Worm (Caenorhabditis elegans) whole organism, L1 larva: ENCODE results near the gene frm-2.
"Not testable (repeated sequence)": the region's sequence is repeated elsewhere in the genome, so short reads cannot be mapped to it uniquely, and the experiment has no call there.

Source experiments
- C16A3.4 ChIP-seq: fragments of 150-350 bp; optimal IDR thresholded peaks from 2 replicates; lab custom pipeline; 2014; ENCODE audit warnings: missing biosample characterization, missing genetic modification characterization
- Y116A8C.19 ChIP-seq: sonication (generic microtip); optimal IDR thresholded peaks from 2 replicates; lab custom pipeline; 2016; ENCODE audit warnings: missing compliant biosample characterization, missing genetic modification characterization, borderline replicate concordance
- ama-1 ChIP-seq: fragments of 150-350 bp; optimal IDR thresholded peaks from 2 replicates; lab custom pipeline; 2014
- ceh-63 ChIP-seq: fragments of 200-800 bp; sonication (Bioruptor generic); optimal IDR thresholded peaks from 2 replicates; lab custom pipeline; 2018; ENCODE audit warnings: mild to moderate bottlenecking, missing genetic modification characterization, missing compliant biosample characterization
- ceh-8 ChIP-seq: fragments of 200-800 bp; sonication (Bioruptor generic); optimal IDR thresholded peaks from 2 replicates; lab custom pipeline; 2018; ENCODE audit warnings: mild to moderate bottlenecking, missing genetic modification characterization, moderate library complexity, missing compliant biosample characterization
- ces-1 ChIP-seq: fragments of 150-350 bp; optimal IDR thresholded peaks from 2 replicates; lab custom pipeline; 2014; ENCODE audit warnings: missing biosample characterization, missing genetic modification reagents, missing genetic modification characterization
- dpl-1 ChIP-seq, 3 experiments: fragments of 150-350 bp in 2 of 3; sonication (generic microtip) in 1 of 3; optimal IDR thresholded peaks; 2 replicates each; lab custom pipeline; 2014 to 2017; ENCODE audit warnings: missing biosample characterization in 3 of 3, missing genetic modification characterization in 3 of 3, missing genetic modification reagents in 3 of 3
- dsc-1 ChIP-seq: sonication (generic microtip); optimal IDR thresholded peaks from 2 replicates; lab custom pipeline; 2016; ENCODE audit warnings: mild to moderate bottlenecking, missing genetic modification characterization, missing compliant biosample characterization
- efl-1 ChIP-seq, 4 experiments: fragments of 150-350 bp; optimal IDR thresholded peaks in 3 of 4; peaks in 1 of 4; 1 replicate in 1 of 4; 2 replicates in 3 of 4; lab custom pipeline; 2014; ENCODE audit warnings: missing biosample characterization in 2 of 4, missing genetic modification characterization in 2 of 4, missing genetic modification reagents in 2 of 4
- elt-3 ChIP-seq, 6 experiments: fragments of 150-350 bp in 1 of 6; sonication (generic microtip); optimal IDR thresholded peaks; 2 replicates each; lab custom pipeline; 2017 to 2018; ENCODE audit warnings: missing biosample characterization in 6 of 6, missing genetic modification characterization in 6 of 6, inconsistent platforms in 1 of 6
- ets-5 ChIP-seq: fragments of 200-800 bp; sonication (Bioruptor generic); IDR thresholded peaks from 2 replicates; pipeline ENCODE4 v1.3.6; 2022; ENCODE audit warnings: missing genetic modification characterization, missing compliant biosample characterization
- fkh-10 ChIP-seq: sonication (generic microtip); optimal IDR thresholded peaks from 2 replicates; lab custom pipeline; 2017; ENCODE audit warnings: missing biosample characterization, missing genetic modification reagents, missing genetic modification characterization
- fkh-4 ChIP-seq: sonication (generic microtip); optimal IDR thresholded peaks from 2 replicates; lab custom pipeline; 2016; ENCODE audit warnings: missing compliant biosample characterization, missing genetic modification characterization, borderline replicate concordance
- hlh-17 ChIP-seq: fragments of 200-800 bp; sonication (Bioruptor generic); optimal IDR thresholded peaks from 2 replicates; lab custom pipeline; 2018; ENCODE audit warnings: missing genetic modification characterization, mild to moderate bottlenecking, missing compliant biosample characterization, moderate library complexity, borderline replicate concordance
- hlh-4 ChIP-seq: sonication (generic microtip); optimal IDR thresholded peaks from 2 replicates; lab custom pipeline; 2016; ENCODE audit warnings: mild to moderate bottlenecking, missing genetic modification characterization, missing compliant biosample characterization
- irx-1 ChIP-seq: sonication (generic microtip); optimal IDR thresholded peaks from 2 replicates; lab custom pipeline; 2016; ENCODE audit warnings: missing genetic modification characterization, missing compliant biosample characterization
- jun-1 ChIP-seq: fragments of 150-350 bp; optimal IDR thresholded peaks from 2 replicates; lab custom pipeline; 2014; ENCODE audit warnings: missing biosample characterization, missing genetic modification reagents, missing genetic modification characterization
- lin-13 ChIP-seq: fragments of 150-350 bp; optimal IDR thresholded peaks from 2 replicates; lab custom pipeline; 2014; ENCODE audit warnings: missing biosample characterization, missing genetic modification reagents, missing genetic modification characterization
- lin-35 ChIP-seq, 2 experiments: fragments of 150-350 bp; optimal IDR thresholded peaks; 2 replicates each; lab custom pipeline; 2014; ENCODE audit warnings: missing biosample characterization in 2 of 2, missing genetic modification characterization in 2 of 2, missing genetic modification reagents in 2 of 2
- lin-39 ChIP-seq: fragments of 150-350 bp; optimal IDR thresholded peaks from 2 replicates; lab custom pipeline; 2014; ENCODE audit warnings: missing biosample characterization, missing genetic modification reagents, missing genetic modification characterization
- lsy-2 ChIP-seq, 2 experiments: fragments of 150-350 bp; optimal IDR thresholded peaks; 2 replicates each; lab custom pipeline; 2014; ENCODE audit warnings: missing biosample characterization in 2 of 2, missing genetic modification characterization in 2 of 2
- mdl-1 ChIP-seq, 2 experiments: fragments of 150-350 bp; optimal IDR thresholded peaks; 2 replicates each; lab custom pipeline; 2014 to 2017; ENCODE audit warnings: missing biosample characterization in 2 of 2, missing genetic modification characterization in 2 of 2, inconsistent platforms in 1 of 2
- mep-1 ChIP-seq: fragments of 150-350 bp; optimal IDR thresholded peaks from 2 replicates; lab custom pipeline; 2014; ENCODE audit warnings: missing biosample characterization, missing genetic modification characterization
- nhr-19 ChIP-seq: fragments of 200-800 bp; sonication (Bioruptor generic); conservative IDR thresholded peaks from 2 replicates; pipeline ENCODE4 v1.3.6; 2022; ENCODE audit warnings: missing genetic modification characterization, missing compliant biosample characterization
- nhr-237 ChIP-seq: fragments of 150-350 bp; optimal IDR thresholded peaks from 2 replicates; lab custom pipeline; 2014; ENCODE audit warnings: missing biosample characterization, missing genetic modification characterization
- nhr-28 ChIP-seq: fragments of 150-350 bp; optimal IDR thresholded peaks from 2 replicates; lab custom pipeline; 2014; ENCODE audit warnings: missing biosample characterization, missing genetic modification characterization
- nhr-47 ChIP-seq: sonication (generic microtip); optimal IDR thresholded peaks from 2 replicates; lab custom pipeline; 2016; ENCODE audit warnings: mild to moderate bottlenecking, missing genetic modification characterization, moderate library complexity, missing compliant biosample characterization
- nhr-71 ChIP-seq: sonication (generic microtip); optimal IDR thresholded peaks from 2 replicates; lab custom pipeline; 2016; ENCODE audit warnings: mild to moderate bottlenecking, missing genetic modification characterization, moderate library complexity, missing compliant biosample characterization
- nhr-84 ChIP-seq: sonication (generic microtip); optimal IDR thresholded peaks from 2 replicates; lab custom pipeline; 2017; ENCODE audit warnings: missing biosample characterization, missing genetic modification characterization
- nhr-90 ChIP-seq: sonication (generic microtip); optimal IDR thresholded peaks from 2 replicates; lab custom pipeline; 2016; ENCODE audit warnings: mild to moderate bottlenecking, missing genetic modification characterization, missing compliant biosample characterization; ENCODE audit not compliant: poor library complexity
- pqm-1 ChIP-seq: sonication (generic microtip); optimal IDR thresholded peaks from 3 replicates; lab custom pipeline; 2017; ENCODE audit warnings: missing biosample characterization, missing genetic modification characterization
- rnt-1 ChIP-seq: sonication (generic microtip); optimal IDR thresholded peaks from 2 replicates; lab custom pipeline; 2016; ENCODE audit warnings: mild to moderate bottlenecking, missing genetic modification characterization, moderate library complexity, missing compliant biosample characterization
- skn-1 ChIP-seq: fragments of 150-350 bp; optimal IDR thresholded peaks from 2 replicates; lab custom pipeline; 2014; ENCODE audit warnings: missing biosample characterization, missing genetic modification characterization
- snu-23 ChIP-seq: sonication (generic microtip); optimal IDR thresholded peaks from 2 replicates; lab custom pipeline; 2016; ENCODE audit warnings: missing genetic modification characterization, missing compliant biosample characterization
- sox-4 ChIP-seq: sonication (generic microtip); optimal IDR thresholded peaks from 2 replicates; lab custom pipeline; 2016; ENCODE audit warnings: missing genetic modification characterization, missing compliant biosample characterization
- sup-37 ChIP-seq: fragments of 200-800 bp; sonication (Bioruptor generic); optimal IDR thresholded peaks from 2 replicates; lab custom pipeline; 2018; ENCODE audit warnings: mild to moderate bottlenecking, missing genetic modification characterization, missing compliant biosample characterization
- tbx-2 ChIP-seq: sonication (generic microtip); optimal IDR thresholded peaks from 2 replicates; lab custom pipeline; 2016; ENCODE audit warnings: missing genetic modification characterization, missing compliant biosample characterization
- tlp-1 ChIP-seq: fragments of 150-350 bp; optimal IDR thresholded peaks from 2 replicates; lab custom pipeline; 2014; ENCODE audit warnings: missing biosample characterization, missing genetic modification characterization
- unc-86 ChIP-seq: sonication (generic microtip); optimal IDR thresholded peaks from 2 replicates; lab custom pipeline; 2016; ENCODE audit warnings: missing genetic modification characterization, missing compliant biosample characterization
- unc-98 ChIP-seq: fragments of 200-800 bp; sonication (Bioruptor generic); IDR thresholded peaks from 2 replicates; pipeline ENCODE4 v1.3.6; 2022; ENCODE audit warnings: missing genetic modification characterization, missing compliant biosample characterization
- xbp-1 ChIP-seq: sonication (generic microtip); optimal IDR thresholded peaks from 2 replicates; lab custom pipeline; 2016; ENCODE audit warnings: missing genetic modification characterization, missing compliant biosample characterization
- zag-1 ChIP-seq: fragments of 150-350 bp; optimal IDR thresholded peaks from 2 replicates; lab custom pipeline; 2014; ENCODE audit warnings: missing biosample characterization, missing genetic modification characterization
- ztf-11 ChIP-seq, 2 experiments: sonication (generic microtip); optimal IDR thresholded peaks; 2 replicates each; lab custom pipeline; 2016 to 2017; ENCODE audit warnings: missing genetic modification characterization in 2 of 2, missing biosample characterization in 1 of 2, missing compliant biosample characterization in 1 of 2

Gene frm-2

DNA sequence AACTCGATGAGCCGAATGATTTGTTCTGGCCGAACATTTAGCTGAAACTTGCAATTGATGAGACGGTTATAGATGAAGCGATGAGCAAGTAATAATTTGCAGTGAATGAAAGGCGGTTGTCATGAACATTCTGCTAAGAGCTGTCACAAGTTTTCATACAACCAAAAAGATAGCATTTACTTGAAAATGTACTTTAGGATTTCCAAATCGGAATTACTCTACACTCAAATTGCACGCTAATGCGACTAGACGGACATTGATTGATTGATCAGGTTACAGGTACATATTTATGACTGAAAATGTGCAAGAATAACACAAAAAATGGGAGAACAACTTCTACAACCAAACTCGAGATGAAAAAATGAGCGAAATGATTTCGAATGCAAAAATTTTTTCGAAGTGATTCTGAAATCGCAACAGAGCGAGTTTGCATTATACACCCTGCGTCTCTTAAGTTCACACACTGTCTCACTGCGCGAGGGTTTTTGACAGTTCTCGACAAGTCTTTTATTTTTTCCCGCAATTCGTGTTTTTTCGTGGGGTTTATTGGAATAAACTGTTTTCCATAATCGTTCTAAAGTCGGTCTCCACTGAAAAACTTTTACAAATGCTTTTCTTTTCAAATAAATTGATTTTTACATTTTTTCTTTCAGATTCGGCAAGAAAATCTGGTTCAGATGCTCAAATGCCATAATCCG is 37.7 kb upstream of the frm-2 start, which contains the start of the genes npp-10 and cyk-3 (continued):
- TF ChIP-seq fkh-10, result no peak
- TF ChIP-seq nhr-90 (tag; lab: Kevin White, UChicago), result no peak
- no peak for TF ChIP-seq Y116A8C.19
- peak in 1 of 2 experiments; percentile 78 for TF ChIP-seq lsy-2 (tag; optimal IDR thresholded peaks at IDR 0.05; lab: Kevin White, UChicago)
- TF ChIP-seq sox-4 (tag; lab: Kevin White, UChicago), result no peak
- peak; percentile 44 for TF ChIP-seq nhr-19 (GFP tag; lab: Robert Waterston, UW)

DNA sequence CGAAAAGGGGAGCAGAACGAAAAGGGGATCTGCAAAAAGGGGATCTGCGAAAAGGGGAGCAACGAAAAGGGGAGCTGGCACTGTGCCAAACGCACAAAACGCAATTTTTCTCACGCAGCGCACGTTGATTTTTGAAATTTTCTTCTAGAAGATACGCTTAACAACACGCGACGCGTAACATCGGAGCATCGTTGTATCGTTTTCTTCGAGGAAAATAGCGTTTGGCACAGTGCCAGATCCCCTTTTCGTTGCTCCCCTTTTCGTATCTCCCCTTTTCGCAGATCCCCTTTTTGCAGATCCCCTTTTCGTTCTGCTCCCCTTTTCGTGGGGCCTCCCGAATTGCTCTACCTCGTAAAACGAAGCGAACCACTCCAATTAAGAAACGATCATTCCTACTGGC is 31.1 kb upstream of the frm-2 start:
- peak; percentile 2 for TF ChIP-seq xbp-1 (tag; lab: Kevin White, UChicago)
- TF ChIP-seq dsc-1, result peak; percentile 1
- TF ChIP-seq nhr-19 (GFP tag; lab: Robert Waterston, UW), result peak; percentile 33; the same call in 1 of the 2 replicates
- peak; percentile 41 for TF ChIP-seq rnt-1 (tag; lab: Kevin White, UChicago)
- TF ChIP-seq snu-23, result peak; percentile 7
- peak; percentile 41 for TF ChIP-seq nhr-71 (tag; lab: Kevin White, UChicago)
- TF ChIP-seq ztf-11 (tag; optimal IDR thresholded peaks at IDR 0.05; lab: Kevin White, UChicago), result peak in 1 of 2 experiments; percentile 20
- TF ChIP-seq nhr-47 (tag; lab: Kevin White, UChicago), result peak; percentile 46
- TF ChIP-seq unc-86 (tag; lab: Kevin White, UChicago), result peak; percentile 24
- peak in 1 of 2 experiments; percentile 27 for TF ChIP-seq efl-1 (optimal IDR thresholded peaks at IDR 0.05; lab: Kevin White, UChicago)
- not testable (repeated sequence) for TF ChIP-seq efl-1 (GFP tag; optimal IDR thresholded peaks at IDR 0.05 in 1 of 2; lab: Kevin White, UChicago)

DNA sequence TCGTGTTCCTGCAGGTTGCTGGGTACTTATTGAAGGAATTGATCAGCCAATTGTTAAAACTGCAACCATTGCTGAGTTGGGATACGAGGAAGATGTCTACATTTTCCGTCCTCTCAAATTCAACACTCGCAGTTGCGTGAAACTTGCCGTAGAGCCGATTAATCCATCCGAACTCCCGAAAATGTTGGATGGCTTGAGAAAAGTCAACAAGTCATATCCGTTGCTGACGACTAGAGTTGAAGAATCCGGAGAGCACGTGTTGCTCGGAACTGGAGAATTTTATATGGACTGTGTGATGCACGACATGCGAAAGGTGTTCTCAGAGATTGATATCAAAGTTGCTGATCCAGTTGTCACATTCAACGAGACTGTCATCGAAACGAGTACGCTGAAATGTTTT is 29.4 kb upstream of the frm-2 start:
- TF ChIP-seq jun-1 (no peak), fkh-4 (tag; lab: Kevin White, UChicago) (no peak), lin-13 (GFP tag; lab: Kevin White, UChicago) (no peak)

DNA sequence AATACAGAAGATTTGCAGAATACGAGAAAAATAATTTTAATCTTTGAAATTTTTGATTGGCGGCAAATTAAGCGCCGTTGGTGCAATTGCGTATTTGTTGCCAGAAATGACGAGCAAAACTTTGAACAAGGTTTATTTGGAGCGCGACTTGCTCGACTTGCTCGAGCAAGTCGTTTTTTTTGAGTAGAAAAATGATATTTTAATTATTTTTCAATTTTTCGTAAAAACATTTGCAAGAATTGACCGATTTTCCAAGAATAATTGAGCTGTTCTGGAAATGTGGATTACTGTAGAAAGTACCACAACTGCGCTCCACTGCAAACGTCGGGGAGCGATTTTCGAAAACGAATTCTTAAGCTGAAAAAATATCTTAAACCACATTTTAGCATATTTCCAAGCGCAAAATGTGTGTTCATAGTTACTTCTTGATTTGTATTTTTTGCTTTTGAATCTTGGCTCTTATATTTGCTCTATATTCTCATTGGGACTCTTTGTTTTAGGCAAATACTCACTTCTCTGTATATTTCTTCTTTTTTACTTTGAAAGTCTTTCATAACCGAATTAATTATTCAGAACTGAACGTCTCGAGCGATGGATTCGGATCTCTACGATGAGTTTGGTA is 27.2 kb upstream of the frm-2 start, which contains the start of the genes gcna-1 and eftu-2:
Gene gcna-1 (minus strand): TSS at position 96 of the 622 bp plus-strand sequence.
Gene eftu-2 (plus strand): TSS at position 572 of the 622 bp plus-strand sequence.
- TF ChIP-seq snu-23, result peak; percentile 68
- peak in 1 of 6 experiments; percentile 3 for TF ChIP-seq elt-3 (tag; optimal IDR thresholded peaks at IDR 0.05; lab: Kevin White, UChicago)
- no peak for TF ChIP-seq fkh-4 (tag; lab: Kevin White, UChicago)
- no peak for TF ChIP-seq tlp-1 (tag; lab: Kevin White, UChicago)
- no peak for TF ChIP-seq ceh-63
- TF ChIP-seq ets-5 (GFP tag; lab: Robert Waterston, UW), result no peak
- TF ChIP-seq C16A3.4 (tag; lab: Kevin White, UChicago), result peak; percentile 38
- no peak for TF ChIP-seq sup-37 (GFP tag; lab: Kevin White, UChicago)
- TF ChIP-seq nhr-237, result no peak
- peak; percentile 53 for TF ChIP-seq dsc-1
- no peak for TF ChIP-seq ces-1 (GFP tag; lab: Kevin White, UChicago)
- TF ChIP-seq skn-1 (tag; lab: Kevin White, UChicago), result no peak
- TF ChIP-seq unc-98 (GFP tag; lab: Robert Waterston, UW), result no peak
- TF ChIP-seq hlh-4 (tag; lab: Kevin White, UChicago), result no peak
- peak; percentile 77 to 86 (median 80) for TF ChIP-seq dpl-1 (GFP tag; optimal IDR thresholded peaks at IDR 0.05; lab: Kevin White, UChicago)
- TF ChIP-seq pqm-1, result no peak
- TF ChIP-seq mdl-1 (tag; optimal IDR thresholded peaks at IDR 0.05; lab: Kevin White, UChicago), result peak in 1 of 2 experiments; percentile 25
- no peak for TF ChIP-seq nhr-28 (tag; lab: Kevin White, UChicago)
- TF ChIP-seq hlh-17, result no peak
- TF ChIP-seq nhr-84 (tag; lab: Kevin White, UChicago), result no peak
- TF ChIP-seq tbx-2 (tag; lab: Kevin White, UChicago), result peak; percentile 66
- no peak for TF ChIP-seq mep-1 (tag; lab: Kevin White, UChicago)
- TF ChIP-seq irx-1 (tag; lab: Kevin White, UChicago), result peak; percentile 56
- peak; percentile 43 for TF ChIP-seq nhr-90 (tag; lab: Kevin White, UChicago)
- TF ChIP-seq Y116A8C.19, result no peak
- TF ChIP-seq efl-1 (optimal IDR thresholded peaks at IDR 0.05; lab: Kevin White, UChicago), result peak; percentile 58 to 84
- peak; percentile 87 to 98 for TF ChIP-seq efl-1 (GFP tag; optimal IDR thresholded peaks at IDR 0.05 in 1 of 2; lab: Kevin White, UChicago)
- TF ChIP-seq ama-1 (lab: Kevin White, UChicago), result no peak
- TF ChIP-seq lin-39, result no peak
- no peak for TF ChIP-seq zag-1
- peak; percentile 78 to 87 for TF ChIP-seq lin-35 (GFP tag; optimal IDR thresholded peaks at IDR 0.05; lab: Kevin White, UChicago)
- no peak for TF ChIP-seq ceh-8
